Worm (Caenorhabditis elegans) whole organism, midembryonic: ENCODE results near the gene aqp-11.

Experiments used
- cog-1 ChIP-seq: sonication (generic microtip); optimal IDR thresholded peaks from 2 replicates; lab custom pipeline; 2016; ENCODE audit warnings: missing genetic modification characterization, missing compliant biosample characterization
- flt-1 ChIP-seq: fragments of 200-800 bp; sonication (Bioruptor generic); IDR thresholded peaks from 2 replicates; pipeline ENCODE4 v1.3.6; 2022; ENCODE audit warnings: missing genetic modification characterization, missing compliant biosample characterization
- klf-2 ChIP-seq: fragments of 200-800 bp; sonication (Bioruptor generic); conservative IDR thresholded peaks from 2 replicates; pipeline ENCODE4 v1.3.6; 2022; ENCODE audit warnings: missing genetic modification reagents, missing genetic modification characterization, missing compliant biosample characterization
- med-1 ChIP-seq: sonication (generic microtip); optimal IDR thresholded peaks from 2 replicates; lab custom pipeline; 2017; ENCODE audit warnings: missing genetic modification characterization, mild to moderate bottlenecking, missing compliant biosample characterization, antibody characterized with exemption, missing genetic modification reagents; ENCODE audit not compliant: insufficient read depth
- tab-1 ChIP-seq: fragments of 200-800 bp; sonication (Bioruptor generic); IDR thresholded peaks from 2 replicates; pipeline ENCODE4 v1.3.6; 2022; ENCODE audit warnings: missing genetic modification characterization, missing compliant biosample characterization
- ztf-23 ChIP-seq: fragments of 200-800 bp; sonication (Bioruptor generic); IDR thresholded peaks from 2 replicates; pipeline ENCODE4 v1.3.6; 2022; ENCODE audit warnings: missing genetic modification reagents, missing genetic modification characterization, missing compliant biosample characterization
- ztf-29 ChIP-seq: fragments of 200-800 bp; sonication (Bioruptor generic); IDR thresholded peaks from 2 replicates; pipeline ENCODE4 v1.3.6; 2022; ENCODE audit warnings: missing genetic modification reagents, missing genetic modification characterization, missing compliant biosample characterization

DNA sequence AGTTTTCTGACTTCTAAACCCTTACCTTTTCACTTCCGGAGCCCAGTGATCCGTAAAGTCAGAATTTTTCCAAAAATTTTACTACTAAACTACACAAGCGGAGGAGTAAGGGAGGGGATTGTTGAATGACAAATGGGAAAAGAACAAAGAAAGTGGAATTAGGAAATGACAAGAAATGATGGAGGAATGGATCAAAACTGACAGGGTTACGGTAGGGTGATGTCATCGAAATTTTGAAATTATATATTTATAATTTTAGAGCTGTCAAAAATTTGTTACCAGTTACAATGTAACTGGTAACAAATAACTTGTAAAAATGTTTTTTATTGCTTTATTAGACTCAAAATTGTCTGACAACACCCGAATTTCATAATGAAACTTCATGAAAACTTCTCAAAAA lies 6.7 kb upstream of the aqp-11 start:
- TF ChIP-seq med-1 (GFP tag; lab: Kevin White, UChicago) (no peak), ztf-23 (no peak), tab-1 (GFP tag; lab: Robert Waterston, UW) (no peak), flt-1 (GFP tag; lab: Robert Waterston, UW) (no peak), ztf-29 (no peak), klf-2 (GFP tag; lab: Robert Waterston, UW) (no peak), cog-1 (tag; lab: Kevin White, UChicago) (no peak)
